Worm (Caenorhabditis elegans) whole organism, L2 larva: Measurements from ENCODE around the gene srg-60.
A peak's percentile ranks its signal among the peaks of the same experiment; 100 is the strongest.

Experiments used
- F13H6.1 ChIP-seq: sonication (generic microtip); optimal IDR thresholded peaks from 2 replicates; lab custom pipeline; 2016; ENCODE audit warnings: missing genetic modification characterization, missing compliant biosample characterization
- alr-1 ChIP-seq: fragments of 150-350 bp; optimal IDR thresholded peaks from 2 replicates; lab custom pipeline; 2014; ENCODE audit warnings: missing biosample characterization, missing genetic modification characterization
- aly-2 ChIP-seq: fragments of 150-350 bp; optimal IDR thresholded peaks from 2 replicates; lab custom pipeline; 2014; ENCODE audit warnings: missing biosample characterization, missing genetic modification characterization
- ama-1 ChIP-seq: fragments of 150-350 bp; optimal IDR thresholded peaks from 2 replicates; lab custom pipeline; 2018; ENCODE audit warnings: inconsistent platforms
- blmp-1 ChIP-seq: sonication (generic microtip); optimal IDR thresholded peaks from 2 replicates; lab custom pipeline; 2017; ENCODE audit warnings: missing genetic modification characterization, mild to moderate bottlenecking, missing compliant biosample characterization, antibody characterized with exemption, moderate library complexity; ENCODE audit not compliant: insufficient read depth
- egl-27 ChIP-seq: sonication (generic microtip); optimal IDR thresholded peaks from 3 replicates; lab custom pipeline; 2017; ENCODE audit warnings: missing biosample characterization, missing genetic modification reagents, missing genetic modification characterization
- elt-1 ChIP-seq: fragments of 150-350 bp; optimal IDR thresholded peaks from 2 replicates; lab custom pipeline; 2014; ENCODE audit warnings: missing biosample characterization, missing genetic modification characterization
- fos-1 ChIP-seq: fragments of 150-350 bp; optimal IDR thresholded peaks from 2 replicates; lab custom pipeline; 2014; ENCODE audit warnings: missing biosample characterization, missing genetic modification characterization
- lin-11 ChIP-seq: fragments of 150-350 bp; sonication (generic microtip); optimal IDR thresholded peaks from 2 replicates; lab custom pipeline; 2014; ENCODE audit warnings: missing biosample characterization, missing genetic modification characterization, inconsistent platforms, mixed read lengths
- lin-13 ChIP-seq: fragments of 150-350 bp; optimal IDR thresholded peaks from 2 replicates; lab custom pipeline; 2014; ENCODE audit warnings: missing biosample characterization, missing genetic modification reagents, missing genetic modification characterization
- lin-39 ChIP-seq: fragments of 150-350 bp; optimal IDR thresholded peaks from 2 replicates; lab custom pipeline; 2014; ENCODE audit warnings: missing biosample characterization, missing genetic modification reagents, missing genetic modification characterization
- lsy-2 ChIP-seq, 2 experiments: fragments of 150-350 bp in 1 of 2; sonication (generic microtip) in 1 of 2; optimal IDR thresholded peaks; 2 replicates each; lab custom pipeline; 2014 to 2017; ENCODE audit warnings: missing biosample characterization in 2 of 2, missing genetic modification characterization in 2 of 2
- mab-5 ChIP-seq: fragments of 150-350 bp; optimal IDR thresholded peaks from 2 replicates; lab custom pipeline; 2014; ENCODE audit warnings: missing biosample characterization, missing genetic modification characterization
- mbf-1 ChIP-seq: sonication (generic microtip); optimal IDR thresholded peaks from 2 replicates; lab custom pipeline; 2017; ENCODE audit warnings: missing biosample characterization, missing genetic modification characterization
- mdl-1 ChIP-seq, 2 experiments: fragments of 150-350 bp in 1 of 2; sonication (generic microtip) in 1 of 2; optimal IDR thresholded peaks; 2 replicates each; lab custom pipeline; 2017; ENCODE audit warnings: missing biosample characterization in 2 of 2, missing genetic modification characterization in 2 of 2
- nhr-11 ChIP-seq: fragments of 150-350 bp; optimal IDR thresholded peaks from 2 replicates; lab custom pipeline; 2014; ENCODE audit warnings: missing biosample characterization, missing genetic modification characterization
- nhr-12 ChIP-seq: fragments of 150-350 bp; optimal IDR thresholded peaks from 2 replicates; lab custom pipeline; 2014; ENCODE audit warnings: missing biosample characterization, missing genetic modification characterization
- nhr-129 ChIP-seq: fragments of 150-350 bp; optimal IDR thresholded peaks from 2 replicates; lab custom pipeline; 2014; ENCODE audit warnings: missing biosample characterization, missing genetic modification characterization
- nhr-23 ChIP-seq: fragments of 150-350 bp; optimal IDR thresholded peaks from 2 replicates; lab custom pipeline; 2014; ENCODE audit warnings: missing biosample characterization, missing genetic modification reagents, missing genetic modification characterization
- nhr-237 ChIP-seq: fragments of 150-350 bp; optimal IDR thresholded peaks from 2 replicates; lab custom pipeline; 2014; ENCODE audit warnings: missing biosample characterization, missing genetic modification characterization
- nhr-6 ChIP-seq: fragments of 150-350 bp; optimal IDR thresholded peaks from 2 replicates; lab custom pipeline; 2014; ENCODE audit warnings: missing biosample characterization, missing genetic modification characterization
- nhr-77 ChIP-seq: fragments of 150-350 bp; optimal IDR thresholded peaks from 2 replicates; lab custom pipeline; 2014; ENCODE audit warnings: missing biosample characterization, missing genetic modification characterization
- peb-1 ChIP-seq: fragments of 150-350 bp; optimal IDR thresholded peaks from 2 replicates; lab custom pipeline; 2014; ENCODE audit warnings: missing biosample characterization, missing genetic modification characterization
- skn-1 ChIP-seq: sonication (generic microtip); optimal IDR thresholded peaks from 2 replicates; lab custom pipeline; 2017; ENCODE audit warnings: missing biosample characterization, missing genetic modification characterization
- sma-3 ChIP-seq: sonication (generic microtip); optimal IDR thresholded peaks from 2 replicates; lab custom pipeline; 2016; ENCODE audit warnings: missing genetic modification reagents, missing genetic modification characterization, missing compliant biosample characterization
- sma-9 ChIP-seq, 2 experiments: fragments of 150-350 bp in 1 of 2; sonication (generic microtip) in 1 of 2; optimal IDR thresholded peaks; 2 replicates each; lab custom pipeline; 2014 to 2016; ENCODE audit warnings: missing genetic modification characterization in 2 of 2, mild to moderate bottlenecking in 1 of 2, missing biosample characterization in 1 of 2, missing compliant biosample characterization in 1 of 2, missing genetic modification reagents in 1 of 2, moderate library complexity in 1 of 2
- snpc-4 ChIP-seq: fragments of 150-350 bp; optimal IDR thresholded peaks from 2 replicates; lab custom pipeline; 2014; ENCODE audit warnings: missing biosample characterization, missing genetic modification characterization
- unc-39 ChIP-seq: fragments of 150-350 bp; optimal IDR thresholded peaks from 2 replicates; lab custom pipeline; 2014; ENCODE audit warnings: missing biosample characterization, missing genetic modification characterization
- unc-55 ChIP-seq: fragments of 150-350 bp; sonication (generic microtip); optimal IDR thresholded peaks from 3 replicates; lab custom pipeline; 2014; ENCODE audit warnings: missing biosample characterization, missing genetic modification reagents, missing genetic modification characterization
- unc-62 ChIP-seq: fragments of 150-350 bp; optimal IDR thresholded peaks from 2 replicates; lab custom pipeline; 2014; ENCODE audit warnings: missing biosample characterization, missing genetic modification reagents, missing genetic modification characterization
- zag-1 ChIP-seq: fragments of 150-350 bp; optimal IDR thresholded peaks from 2 replicates; lab custom pipeline; 2014; ENCODE audit warnings: missing biosample characterization, missing genetic modification characterization

Gene srg-60

DNA sequence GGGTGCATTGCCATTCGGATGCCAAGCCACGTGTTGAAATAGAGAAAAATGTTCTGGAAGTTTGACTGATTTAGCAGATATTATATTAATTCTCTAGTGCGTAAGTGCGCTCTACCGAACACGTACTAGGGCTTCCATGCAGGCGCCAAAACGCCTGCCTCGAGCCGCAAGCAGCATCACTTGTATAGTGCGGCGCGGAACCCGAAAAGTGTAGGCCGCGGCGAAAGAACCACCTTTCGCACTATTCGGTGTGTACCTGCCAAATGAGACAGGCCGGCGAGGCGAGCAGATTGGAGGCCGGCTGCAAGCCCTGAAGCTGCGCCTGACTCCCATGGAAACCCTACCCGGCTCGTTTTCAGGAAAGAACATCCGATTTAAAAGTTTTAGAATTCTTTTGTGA lies 17.2 kb upstream of the srg-60 start:
- no peak for TF ChIP-seq blmp-1
- peak; percentile 8 for TF ChIP-seq snpc-4
- no peak for TF ChIP-seq unc-62 (GFP tag; lab: Kevin White, UChicago)
- no peak for TF ChIP-seq lsy-2 (tag; optimal IDR thresholded peaks at IDR 0.05; lab: Kevin White, UChicago)
- no peak for TF ChIP-seq nhr-237 (tag; lab: Kevin White, UChicago)

DNA sequence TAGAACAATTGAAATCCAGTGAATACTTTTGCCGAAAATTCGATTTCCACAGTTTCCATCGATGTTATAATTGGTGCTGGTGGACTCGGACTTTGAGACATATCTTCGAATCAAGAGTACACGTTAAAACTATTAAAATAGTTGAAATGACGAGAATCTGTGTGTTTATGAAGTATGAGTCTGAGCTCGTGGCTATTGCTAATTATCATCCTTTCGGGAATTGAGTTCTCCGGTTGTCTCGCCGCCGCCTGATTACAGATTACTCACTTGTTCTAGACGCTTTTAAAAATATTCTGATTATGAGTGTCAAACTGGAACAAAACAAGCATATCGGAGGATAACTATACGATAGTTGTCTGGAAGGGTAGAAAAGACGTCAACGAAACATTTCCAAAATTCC lies 15.7 kb upstream of the srg-60 start, which contains the start of gene srg-56:
Gene srg-56 (minus strand): TSS at position 101 of the 400 bp plus-strand sequence.
- TF ChIP-seq peb-1 (tag; lab: Kevin White, UChicago) = no peak
- TF ChIP-seq ama-1 (lab: Kevin White, UChicago) = no peak
- no peak for TF ChIP-seq elt-1 (tag; lab: Kevin White, UChicago)
- no peak for TF ChIP-seq unc-62 (GFP tag; lab: Kevin White, UChicago)

DNA sequence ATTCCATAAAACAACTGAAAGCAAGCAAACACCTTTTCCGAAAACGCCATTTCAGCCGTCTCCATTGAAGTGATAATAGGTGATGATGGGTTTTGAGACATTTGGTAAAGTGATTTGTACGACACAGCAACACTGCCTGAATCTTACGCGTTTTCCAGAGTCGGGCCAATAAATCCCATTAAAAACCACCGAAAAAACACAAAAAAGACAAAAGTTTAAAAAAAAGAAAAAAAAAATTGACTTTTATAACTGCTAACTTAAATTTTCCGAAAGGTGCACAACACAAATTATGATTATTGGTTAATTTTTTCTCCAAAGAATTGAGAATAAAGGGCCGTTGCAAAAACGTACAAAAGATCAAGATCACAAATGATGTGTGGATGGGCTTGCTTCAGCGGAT lies 11.9 kb upstream of the srg-60 start, which contains the start of gene srg-57:
Gene srg-57 (minus strand): TSS at position 101 of the 400 bp plus-strand sequence.
- TF ChIP-seq fos-1 (no peak), peb-1 (tag; lab: Kevin White, UChicago) (no peak), nhr-129 (no peak), nhr-11 (no peak), unc-39 (tag; lab: Kevin White, UChicago) (no peak), alr-1 (no peak), lin-13 (no peak), nhr-77 (tag; lab: Kevin White, UChicago) (no peak), elt-1 (tag; lab: Kevin White, UChicago) (no peak), skn-1 (no peak), ama-1 (lab: Kevin White, UChicago) (no peak)

DNA sequence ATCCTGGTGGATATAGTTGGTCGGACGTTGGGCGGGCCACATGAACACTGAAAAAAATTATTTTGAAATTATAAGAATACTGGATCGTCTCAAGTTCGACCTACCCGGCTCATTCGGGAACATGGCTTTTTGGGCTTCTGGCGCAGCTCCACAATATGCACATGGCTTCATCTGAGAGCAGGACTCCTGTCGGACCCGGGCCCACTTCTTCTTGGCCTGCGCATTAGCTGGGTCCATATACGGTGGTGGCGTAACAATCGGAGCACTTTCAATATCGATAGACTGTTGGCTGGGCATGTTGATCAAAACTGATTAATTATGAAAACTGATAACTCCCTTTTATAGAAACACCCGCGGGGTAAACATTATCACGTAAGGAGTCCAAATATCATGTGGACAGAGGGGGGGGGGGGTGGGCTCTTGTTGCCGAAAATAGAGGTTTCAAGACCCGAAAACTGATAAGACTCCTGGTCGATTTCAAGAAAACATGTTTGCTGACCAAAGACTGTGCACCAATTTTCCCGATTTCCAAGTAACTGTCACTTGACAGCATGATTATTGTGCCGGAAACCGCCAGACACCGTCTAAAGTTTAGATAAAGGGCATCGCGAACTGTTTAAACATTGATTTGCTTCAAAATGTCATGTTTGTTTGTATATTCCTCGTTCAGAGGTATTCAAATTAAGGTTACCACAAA lies 8.5 kb upstream of the srg-60 start, which contains the start of gene dod-3:
Gene dod-3 (minus strand): TSS at position 315 of the 697 bp plus-strand sequence.
- TF ChIP-seq mab-5 (tag; lab: Kevin White, UChicago) (no peak), F13H6.1 (tag; lab: Kevin White, UChicago) (peak; percentile 57)
- TF ChIP-seq, all 48 proteins: peak for 1

DNA sequence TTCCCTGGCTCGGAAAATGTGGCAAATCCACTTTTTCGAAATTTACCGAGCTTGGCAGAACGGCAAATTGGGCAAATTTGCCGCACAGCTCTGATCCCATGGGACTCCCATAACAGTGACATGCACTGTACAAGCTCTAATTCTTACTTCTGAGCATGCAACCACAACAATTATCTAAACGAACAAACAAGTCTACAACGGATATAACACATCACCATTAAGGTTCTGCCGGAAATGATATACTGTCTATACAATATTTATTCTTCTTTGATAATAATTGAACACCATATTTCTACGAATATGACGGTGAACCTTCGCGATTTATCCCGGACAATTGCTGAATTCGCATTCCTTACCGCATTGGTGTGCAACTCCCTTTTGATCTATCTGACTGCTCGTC lies 5.8 kb upstream of the srg-60 start, which contains the start of gene str-33:
Gene str-33 (plus strand): TSS at position 301 of the 400 bp plus-strand sequence.
- TF ChIP-seq sma-3 (no peak), lin-39 (tag; lab: Kevin White, UChicago) (no peak), unc-55 (no peak), lin-11 (no peak), zag-1 (tag; lab: Kevin White, UChicago) (no peak), unc-39 (tag; lab: Kevin White, UChicago) (no peak), ama-1 (lab: Kevin White, UChicago) (no peak), mdl-1 (tag; optimal IDR thresholded peaks at IDR 0.05; lab: Kevin White, UChicago) (no peak), nhr-6 (tag; lab: Kevin White, UChicago) (no peak), mbf-1 (tag; lab: Kevin White, UChicago) (no peak), egl-27 (tag; lab: Kevin White, UChicago) (no peak), sma-9 (GFP tag; optimal IDR thresholded peaks at IDR 0.05; lab: Kevin White, UChicago) (no peak), sma-9 (tag; optimal IDR thresholded peaks at IDR 0.05; lab: Kevin White, UChicago) (no peak), nhr-12 (no peak), nhr-237 (tag; lab: Kevin White, UChicago) (no peak), nhr-23 (tag; lab: Kevin White, UChicago) (no peak), aly-2 (no peak), blmp-1 (no peak), nhr-11 (no peak)

DNA sequence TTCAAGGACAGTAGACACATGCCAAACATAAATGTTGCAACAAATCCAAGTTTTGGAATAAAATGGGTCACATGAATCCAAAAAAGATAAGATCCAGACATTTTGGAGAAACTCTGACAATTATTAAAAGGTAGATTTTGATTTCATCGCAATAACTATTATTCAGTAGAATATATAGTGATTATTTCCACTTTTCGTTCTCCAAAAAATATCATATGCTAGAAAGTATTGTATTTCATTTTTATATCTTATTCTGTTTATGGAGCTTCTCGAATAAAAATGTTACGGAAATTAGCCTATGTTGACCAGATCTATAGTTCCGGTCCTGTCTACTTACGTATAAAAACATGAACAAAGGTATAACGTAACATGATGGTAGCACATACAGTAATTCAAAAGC lies 4.6 kb upstream of the srg-60 start, which contains the start of gene str-13:
Gene str-13 (minus strand): TSS at position 101 of the 400 bp plus-strand sequence.
- TF ChIP-seq unc-55 (no peak), sma-9 (GFP tag; optimal IDR thresholded peaks at IDR 0.05; lab: Kevin White, UChicago) (no peak), sma-9 (tag; optimal IDR thresholded peaks at IDR 0.05; lab: Kevin White, UChicago) (no peak), fos-1 (no peak), F13H6.1 (tag; lab: Kevin White, UChicago) (no peak)
